Worm (Caenorhabditis elegans): Measurements from ENCODE around the gene lap-2.

lap-2 gene

ce11 chrV:13047574-13048030 is 4.1 kb downstream of the lap-2 start, which contains the start of gene W07G4.5 (continued):
- no peak for TF ChIP-seq F23B12.7 (tag; optimal IDR thresholded peaks at IDR 0.05; ENCODE audit: insufficient read depth)

- no peak for TF ChIP-seq T26A5.8 (tag; optimal IDR thresholded peaks at IDR 0.05)
- TF ChIP-seq rec-8 (tag; optimal IDR thresholded peaks at IDR 0.05): no peak
- TF ChIP-seq ZK185.1 (tag; optimal IDR thresholded peaks at IDR 0.05; ENCODE audit: poor library complexity, severe bottlenecking): peak; percentile 26
- no peak for TF ChIP-seq sptf-2 (GFP tag; optimal IDR thresholded peaks at IDR 0.05)
- peak; percentile 83 for TF ChIP-seq nhr-80 (tag; optimal IDR thresholded peaks at IDR 0.05)
Measured at ce11 chrV:13049149-13049610, 5.7 kb downstream of the lap-2 start, which contains the start of gene W07G4.8. TSS of gene W07G4.8 (minus strand) at chrV:13049560.

- no peak for TF ChIP-seq nfya-2 (GFP tag; IDR thresholded peaks at IDR 0.05)
- TF ChIP-seq tbp1 (GFP tag; optimal IDR thresholded peaks at IDR 0.05): no peak
- no peak for TF ChIP-seq ekl-4 (GFP tag; IDR thresholded peaks at IDR 0.05)
- TF ChIP-seq hlh-12 (tag; optimal IDR thresholded peaks at IDR 0.05): no peak
- TF ChIP-seq ceh-40 (GFP tag; IDR thresholded peaks at IDR 0.05): no peak
- TF ChIP-seq ets-4 (GFP tag; optimal IDR thresholded peaks at IDR 0.05): no peak
Measured at ce11 chrV:13053635-13054034, 10.1 kb downstream of the lap-2 start, which contains the start of gene srr-1. TSS of gene srr-1 (minus strand) at chrV:13053735.

- TF ChIP-seq ceh-40 (GFP tag; IDR thresholded peaks at IDR 0.05): no peak
- TF ChIP-seq ztf-18 (tag; optimal IDR thresholded peaks at IDR 0.05): no peak
- no peak for TF ChIP-seq F37B4.10 (GFP tag; IDR thresholded peaks at IDR 0.05)
- no peak for TF ChIP-seq pbrm-1 (GFP tag; IDR thresholded peaks at IDR 0.05)
- no peak for TF ChIP-seq snpc-3.4 (tag; optimal IDR thresholded peaks at IDR 0.05)
- TF ChIP-seq sptf-2 (GFP tag; optimal IDR thresholded peaks at IDR 0.05): no peak
- no peak for TF ChIP-seq ceh-79 (tag; optimal IDR thresholded peaks at IDR 0.05)
- TF ChIP-seq hlh-12 (tag; optimal IDR thresholded peaks at IDR 0.05): no peak
- no peak for TF ChIP-seq egrh-3 (GFP tag; IDR thresholded peaks at IDR 0.05)
- TF ChIP-seq akir-1 (GFP tag; optimal IDR thresholded peaks at IDR 0.05): no peak
- no peak for TF ChIP-seq aptf-3 (GFP tag; IDR thresholded peaks at IDR 0.05)
- TF ChIP-seq nhr-179 (tag; optimal IDR thresholded peaks at IDR 0.05): no peak
- no peak for TF ChIP-seq bed-1 (GFP tag; IDR thresholded peaks at IDR 0.05)
- TF ChIP-seq Y67H2A.10 (GFP tag; conservative IDR thresholded peaks at IDR 0.05): no peak
Measured at ce11 chrV:13061836-13062235, 18.3 kb downstream of the lap-2 start, which contains the start of gene F42E8.1. TSS of gene F42E8.1 (plus strand) at chrV:13062136.

ce11 chrV:13063402-13063801 is 19.9 kb downstream of the lap-2 start:
- TF ChIP-seq ccch-3 (GFP tag; optimal IDR thresholded peaks at IDR 0.05) (no peak), B0261.1 (tag; optimal IDR thresholded peaks at IDR 0.05) (no peak), madf-3 (GFP tag; IDR thresholded peaks at IDR 0.05) (no peak), zfh-2 (GFP tag; conservative IDR thresholded peaks at IDR 0.05) (no peak), T26A5.8 (tag; optimal IDR thresholded peaks at IDR 0.05) (no peak), F37B4.10 (GFP tag; IDR thresholded peaks at IDR 0.05) (no peak), attf-5 (GFP tag; optimal IDR thresholded peaks at IDR 0.05) (no peak), mes-4 (tag; optimal IDR thresholded peaks at IDR 0.05) (no peak), Y67H2A.10 (GFP tag; conservative IDR thresholded peaks at IDR 0.05) (no peak), nhr-90 (tag; optimal IDR thresholded peaks at IDR 0.05) (no peak), pbrm-1 (GFP tag; IDR thresholded peaks at IDR 0.05) (no peak), hlh-26 (GFP tag; conservative IDR thresholded peaks at IDR 0.05) (no peak), madf-6 (GFP tag; IDR thresholded peaks at IDR 0.05) (no peak)

Measured in whole organism, young adult.